Worm (Caenorhabditis elegans) whole organism, mixed stage, embryonic: ENCODE measurements around the gene catp-4.

ENCODE experiments used
- M03D4.4 ChIP-seq: sonication (generic microtip); optimal IDR thresholded peaks from 2 replicates; lab custom pipeline; 2017; ENCODE audit warnings: mild to moderate bottlenecking, missing genetic modification characterization, missing compliant biosample characterization
- bed-3 ChIP-seq: fragments of 200-800 bp; sonication (Bioruptor generic); optimal IDR thresholded peaks from 3 replicates; lab custom pipeline; 2018; ENCODE audit warnings: mild to moderate bottlenecking, missing genetic modification characterization, moderate library complexity, missing compliant biosample characterization
- blmp-1 ChIP-seq: fragments of 150-350 bp; optimal IDR thresholded peaks from 2 replicates; lab custom pipeline; 2014; ENCODE audit warnings: missing biosample characterization, missing genetic modification characterization
- ceh-39 ChIP-seq: fragments of 150-350 bp; optimal IDR thresholded peaks from 2 replicates; lab custom pipeline; 2014; ENCODE audit warnings: missing biosample characterization, missing genetic modification characterization
- ceh-43 ChIP-seq: fragments of 200-800 bp; sonication (Bioruptor generic); optimal IDR thresholded peaks from 2 replicates; lab custom pipeline; 2018; ENCODE audit warnings: mild to moderate bottlenecking, missing genetic modification characterization, moderate library complexity, missing compliant biosample characterization
- ceh-83 ChIP-seq: fragments of 200-800 bp; sonication (Bioruptor generic); optimal IDR thresholded peaks from 2 replicates; lab custom pipeline; 2018; ENCODE audit warnings: mild to moderate bottlenecking, missing genetic modification characterization, missing compliant biosample characterization
- ces-1 ChIP-seq: fragments of 150-350 bp; optimal IDR thresholded peaks from 2 replicates; lab custom pipeline; 2014; ENCODE audit warnings: missing biosample characterization, missing genetic modification reagents, missing genetic modification characterization
- cnd-1 ChIP-seq: fragments of 200-800 bp; sonication (Bioruptor generic); optimal IDR thresholded peaks from 2 replicates; lab custom pipeline; 2018; ENCODE audit warnings: mild to moderate bottlenecking, missing genetic modification characterization, missing compliant biosample characterization
- drap-1 ChIP-seq: fragments of 200-800 bp; sonication (Bioruptor generic); optimal IDR thresholded peaks from 3 replicates; lab custom pipeline; 2018; ENCODE audit warnings: mild to moderate bottlenecking, missing genetic modification characterization, missing compliant biosample characterization
- elt-1 ChIP-seq: sonication (generic microtip); optimal IDR thresholded peaks from 2 replicates; lab custom pipeline; 2017; ENCODE audit warnings: missing genetic modification characterization, mild to moderate bottlenecking, missing compliant biosample characterization, antibody characterized with exemption, moderate library complexity, borderline replicate concordance; ENCODE audit not compliant: insufficient read depth
- elt-3 ChIP-seq: fragments of 150-350 bp; optimal IDR thresholded peaks from 2 replicates; lab custom pipeline; 2014; ENCODE audit warnings: missing biosample characterization, missing genetic modification characterization
- flh-1 ChIP-seq: fragments of 200-800 bp; sonication (Bioruptor generic); optimal IDR thresholded peaks from 2 replicates; lab custom pipeline; 2018; ENCODE audit warnings: mild to moderate bottlenecking, missing genetic modification characterization, moderate library complexity, missing compliant biosample characterization
- ham-2 ChIP-seq: fragments of 200-800 bp; sonication (Bioruptor generic); optimal IDR thresholded peaks from 2 replicates; lab custom pipeline; 2018; ENCODE audit warnings: mild to moderate bottlenecking, missing genetic modification characterization, missing compliant biosample characterization
- hlh-1 ChIP-seq: fragments of 150-350 bp; optimal IDR thresholded peaks from 2 replicates; lab custom pipeline; 2014; ENCODE audit warnings: missing biosample characterization, missing genetic modification reagents, missing genetic modification characterization
- lin-13 ChIP-seq: fragments of 150-350 bp; optimal IDR thresholded peaks from 2 replicates; lab custom pipeline; 2014; ENCODE audit warnings: missing biosample characterization, missing genetic modification characterization
- lin-32 ChIP-seq: fragments of 200-800 bp; sonication (Bioruptor generic); optimal IDR thresholded peaks from 2 replicates; lab custom pipeline; 2018; ENCODE audit warnings: mild to moderate bottlenecking, missing genetic modification characterization, missing compliant biosample characterization
- lsy-2 ChIP-seq: fragments of 150-350 bp; optimal IDR thresholded peaks from 2 replicates; lab custom pipeline; 2014; ENCODE audit warnings: missing biosample characterization, missing genetic modification characterization
- mab-5 ChIP-seq: fragments of 150-350 bp; optimal IDR thresholded peaks from 2 replicates; lab custom pipeline; 2014; ENCODE audit warnings: missing biosample characterization, missing genetic modification characterization
- mep-1 ChIP-seq: fragments of 150-350 bp; optimal IDR thresholded peaks from 2 replicates; lab custom pipeline; 2017; ENCODE audit warnings: missing biosample characterization, missing genetic modification reagents, missing genetic modification characterization, inconsistent platforms
- mls-2 ChIP-seq: sonication (generic microtip); optimal IDR thresholded peaks from 2 replicates; lab custom pipeline; 2016; ENCODE audit warnings: mild to moderate bottlenecking, missing genetic modification characterization, moderate library complexity, missing compliant biosample characterization
- nhr-12 ChIP-seq: fragments of 150-350 bp; optimal IDR thresholded peaks from 2 replicates; lab custom pipeline; 2014; ENCODE audit warnings: missing biosample characterization, missing genetic modification characterization
- nhr-2 ChIP-seq: fragments of 150-350 bp; optimal IDR thresholded peaks from 2 replicates; lab custom pipeline; 2014; ENCODE audit warnings: missing biosample characterization, missing genetic modification characterization
- nhr-28 ChIP-seq: fragments of 150-350 bp; optimal IDR thresholded peaks from 2 replicates; lab custom pipeline; 2014; ENCODE audit warnings: missing biosample characterization, missing genetic modification characterization
- nhr-76 ChIP-seq: sonication (generic microtip); optimal IDR thresholded peaks from 2 replicates; lab custom pipeline; 2017; ENCODE audit warnings: missing biosample characterization, missing genetic modification characterization
- sem-2 ChIP-seq: fragments of 200-800 bp; sonication (Bioruptor generic); optimal IDR thresholded peaks from 2 replicates; lab custom pipeline; 2018; ENCODE audit warnings: mild to moderate bottlenecking, missing genetic modification characterization, missing compliant biosample characterization
- snpc-4 ChIP-seq: fragments of 150-350 bp; optimal IDR thresholded peaks from 2 replicates; lab custom pipeline; 2014; ENCODE audit warnings: missing biosample characterization, missing genetic modification characterization
- sptf-1 ChIP-seq: sonication (generic microtip); optimal IDR thresholded peaks from 2 replicates; lab custom pipeline; 2017; ENCODE audit warnings: mild to moderate bottlenecking, missing genetic modification characterization, moderate library complexity, missing compliant biosample characterization
- tbx-8 ChIP-seq: fragments of 200-800 bp; sonication (Bioruptor generic); optimal IDR thresholded peaks from 2 replicates; lab custom pipeline; 2018; ENCODE audit warnings: mild to moderate bottlenecking, missing genetic modification characterization, moderate library complexity, missing compliant biosample characterization
- unc-120 ChIP-seq: sonication (generic microtip); optimal IDR thresholded peaks from 2 replicates; lab custom pipeline; 2017; ENCODE audit warnings: missing genetic modification characterization, missing compliant biosample characterization; ENCODE audit not compliant: poor library complexity, severe bottlenecking
- unc-62 ChIP-seq: fragments of 150-350 bp; optimal IDR thresholded peaks from 2 replicates; lab custom pipeline; 2014; ENCODE audit warnings: missing biosample characterization, missing genetic modification reagents, missing genetic modification characterization
- zip-8 ChIP-seq: fragments of 150-350 bp; optimal IDR thresholded peaks from 2 replicates; lab custom pipeline; 2014; ENCODE audit warnings: missing biosample characterization, missing genetic modification characterization
- ztf-11 ChIP-seq: fragments of 150-350 bp; optimal IDR thresholded peaks from 2 replicates; lab custom pipeline; 2014; ENCODE audit warnings: missing biosample characterization, missing genetic modification characterization

catp-4 gene

ce11 chrII:14582206-14582605, 11.2 kb upstream of the catp-4 start, which contains the start of gene C01G12.3:
C01G12.3 (minus strand) TSS chrII:14582306.
- no peak for TF ChIP-seq ceh-39
- no peak for TF ChIP-seq elt-1 (tag; lab: Kevin White, UChicago)
- no peak for TF ChIP-seq ham-2 (GFP tag; lab: Kevin White, UChicago)
- no peak for TF ChIP-seq lsy-2 (tag; lab: Kevin White, UChicago)
- TF ChIP-seq blmp-1 (tag; lab: Kevin White, UChicago), result no peak
- TF ChIP-seq mls-2 (tag; lab: Kevin White, UChicago), result no peak

DNA sequence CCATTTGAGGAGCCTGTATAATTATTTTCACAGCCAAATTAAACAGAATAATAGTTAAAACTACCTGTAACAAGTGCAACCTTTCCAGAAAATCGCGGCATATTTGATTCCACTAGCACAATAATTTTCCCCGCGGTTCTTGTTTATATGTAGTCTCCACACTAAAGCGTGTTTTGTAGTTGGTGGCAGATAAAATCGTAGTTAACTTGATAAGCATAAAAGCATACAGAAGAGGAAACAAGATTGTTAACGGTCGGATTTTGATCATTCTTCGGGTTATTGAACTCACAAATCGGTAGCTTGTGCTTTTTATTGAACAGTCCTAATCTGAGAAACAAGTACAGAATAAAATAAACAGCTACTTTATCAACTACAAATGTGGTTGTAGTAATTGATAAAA, 6.0 kb upstream of the catp-4 start, which contains the start of gene C01G12.5:
Gene C01G12.5 (minus strand): TSS at position 101 of the 400 bp plus-strand sequence.
- TF ChIP-seq ham-2 (GFP tag; lab: Kevin White, UChicago) (no peak), elt-3 (tag; lab: Kevin White, UChicago) (no peak), tbx-8 (no peak), mls-2 (tag; lab: Kevin White, UChicago) (no peak), nhr-2 (tag; lab: Kevin White, UChicago) (no peak), ceh-83 (GFP tag; lab: Kevin White, UChicago) (no peak), nhr-12 (tag; lab: Kevin White, UChicago) (no peak), ztf-11 (tag; lab: Kevin White, UChicago) (no peak), M03D4.4 (no peak), lin-32 (GFP tag; lab: Kevin White, UChicago) (no peak), unc-120 (tag; lab: Kevin White, UChicago) (no peak), snpc-4 (no peak), bed-3 (GFP tag; lab: Kevin White, UChicago) (no peak), mab-5 (tag; lab: Kevin White, UChicago) (no peak), nhr-76 (no peak)

DNA sequence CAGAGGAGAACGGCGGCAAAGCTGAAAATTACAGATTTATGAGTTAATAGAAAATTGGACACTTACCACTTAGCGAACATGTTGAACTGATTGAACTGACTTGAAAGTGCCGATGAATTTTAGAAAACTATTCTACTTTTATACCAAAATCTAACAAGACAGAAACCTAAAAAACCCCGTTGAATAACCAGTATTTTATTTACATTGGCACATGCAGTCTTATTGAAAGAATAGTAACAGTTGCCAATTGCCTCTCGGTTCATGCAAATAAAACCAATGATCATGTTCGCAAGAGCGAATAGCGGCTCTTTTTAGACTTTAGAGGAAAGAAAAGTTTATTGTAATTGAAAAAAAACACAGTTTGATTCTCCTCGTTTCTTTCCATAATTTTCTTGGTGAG, 5.2 kb upstream of the catp-4 start, which contains the start of gene nspb-10:
Gene nspb-10 (minus strand): TSS at position 101 of the 400 bp plus-strand sequence.
- TF ChIP-seq mep-1 (tag; lab: Kevin White, UChicago) (no peak), hlh-1 (tag; lab: Kevin White, UChicago) (no peak), snpc-4 (no peak), ztf-11 (tag; lab: Kevin White, UChicago) (no peak), ceh-43 (GFP tag; lab: Kevin White, UChicago) (no peak), ceh-83 (GFP tag; lab: Kevin White, UChicago) (no peak), lsy-2 (tag; lab: Kevin White, UChicago) (no peak), elt-1 (tag; lab: Kevin White, UChicago) (no peak), unc-62 (GFP tag; lab: Kevin White, UChicago) (no peak), elt-3 (tag; lab: Kevin White, UChicago) (no peak), lin-13 (no peak), ceh-39 (no peak), mls-2 (tag; lab: Kevin White, UChicago) (no peak), nhr-28 (tag; lab: Kevin White, UChicago) (no peak), unc-120 (tag; lab: Kevin White, UChicago) (no peak), cnd-1 (no peak), sem-2 (no peak)
- TF ChIP-seq, all 35 proteins: peak for 0

DNA sequence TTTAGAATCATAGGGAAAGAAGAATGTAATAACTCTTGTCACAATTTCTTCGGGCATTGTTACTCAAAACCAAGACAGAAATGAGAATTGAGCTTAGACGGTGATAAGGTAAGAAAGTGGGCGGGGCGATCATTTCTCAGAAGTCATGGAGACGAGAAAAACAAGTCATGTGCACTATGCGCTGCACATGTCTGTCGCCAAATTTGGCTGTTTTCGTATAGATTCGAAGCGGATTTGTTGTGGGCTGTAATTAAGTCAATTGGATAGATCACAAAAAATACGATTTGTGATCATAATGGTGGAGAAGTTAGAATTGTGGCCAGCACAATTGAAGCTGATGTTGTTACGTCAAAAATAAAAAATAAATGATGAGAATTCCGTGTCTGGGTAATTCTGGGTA, 1.7 kb upstream of the catp-4 start, which contains the start of gene C01G12.7:
Gene C01G12.7 (minus strand): TSS at position 195 of the 400 bp plus-strand sequence.
- TF ChIP-seq ceh-43 (GFP tag; lab: Kevin White, UChicago) (no peak), lsy-2 (tag; lab: Kevin White, UChicago) (no peak), nhr-2 (tag; lab: Kevin White, UChicago) (no peak), ceh-83 (GFP tag; lab: Kevin White, UChicago) (no peak), sem-2 (no peak), unc-62 (GFP tag; lab: Kevin White, UChicago) (no peak), flh-1 (GFP tag; lab: Kevin White, UChicago) (no peak), ham-2 (GFP tag; lab: Kevin White, UChicago) (no peak), nhr-12 (tag; lab: Kevin White, UChicago) (no peak), snpc-4 (no peak), mls-2 (tag; lab: Kevin White, UChicago) (no peak), zip-8 (tag; lab: Kevin White, UChicago) (no peak), drap-1 (GFP tag; lab: Kevin White, UChicago) (no peak), elt-3 (tag; lab: Kevin White, UChicago) (no peak), M03D4.4 (no peak), unc-120 (tag; lab: Kevin White, UChicago) (no peak), ces-1 (no peak), sptf-1 (tag; lab: Kevin White, UChicago) (no peak), bed-3 (GFP tag; lab: Kevin White, UChicago) (no peak), lin-13 (no peak)
